Worm (Caenorhabditis elegans) whole organism, mixed stage, embryonic: ENCODE measurements around the gene txt-6.

Experiments
- M03D4.4 ChIP-seq: sonication (generic microtip); optimal IDR thresholded peaks from 2 replicates; lab custom pipeline; 2017; ENCODE audit warnings: mild to moderate bottlenecking, missing genetic modification characterization, missing compliant biosample characterization
- bed-3 ChIP-seq: fragments of 200-800 bp; sonication (Bioruptor generic); optimal IDR thresholded peaks from 3 replicates; lab custom pipeline; 2018; ENCODE audit warnings: mild to moderate bottlenecking, missing genetic modification characterization, moderate library complexity, missing compliant biosample characterization
- ceh-39 ChIP-seq: fragments of 150-350 bp; optimal IDR thresholded peaks from 2 replicates; lab custom pipeline; 2014; ENCODE audit warnings: missing biosample characterization, missing genetic modification characterization
- ceh-43 ChIP-seq: fragments of 200-800 bp; sonication (Bioruptor generic); optimal IDR thresholded peaks from 2 replicates; lab custom pipeline; 2018; ENCODE audit warnings: mild to moderate bottlenecking, missing genetic modification characterization, moderate library complexity, missing compliant biosample characterization
- ceh-83 ChIP-seq: fragments of 200-800 bp; sonication (Bioruptor generic); optimal IDR thresholded peaks from 2 replicates; lab custom pipeline; 2018; ENCODE audit warnings: mild to moderate bottlenecking, missing genetic modification characterization, missing compliant biosample characterization
- ces-1 ChIP-seq: fragments of 150-350 bp; optimal IDR thresholded peaks from 2 replicates; lab custom pipeline; 2014; ENCODE audit warnings: missing biosample characterization, missing genetic modification reagents, missing genetic modification characterization
- cnd-1 ChIP-seq: fragments of 200-800 bp; sonication (Bioruptor generic); optimal IDR thresholded peaks from 2 replicates; lab custom pipeline; 2018; ENCODE audit warnings: mild to moderate bottlenecking, missing genetic modification characterization, missing compliant biosample characterization
- elt-1 ChIP-seq: sonication (generic microtip); optimal IDR thresholded peaks from 2 replicates; lab custom pipeline; 2017; ENCODE audit warnings: missing genetic modification characterization, mild to moderate bottlenecking, missing compliant biosample characterization, antibody characterized with exemption, moderate library complexity, borderline replicate concordance; ENCODE audit not compliant: insufficient read depth
- flh-1 ChIP-seq: fragments of 200-800 bp; sonication (Bioruptor generic); optimal IDR thresholded peaks from 2 replicates; lab custom pipeline; 2018; ENCODE audit warnings: mild to moderate bottlenecking, missing genetic modification characterization, moderate library complexity, missing compliant biosample characterization
- ham-2 ChIP-seq: fragments of 200-800 bp; sonication (Bioruptor generic); optimal IDR thresholded peaks from 2 replicates; lab custom pipeline; 2018; ENCODE audit warnings: mild to moderate bottlenecking, missing genetic modification characterization, missing compliant biosample characterization
- hlh-1 ChIP-seq: fragments of 150-350 bp; optimal IDR thresholded peaks from 2 replicates; lab custom pipeline; 2014; ENCODE audit warnings: missing biosample characterization, missing genetic modification reagents, missing genetic modification characterization
- lin-13 ChIP-seq: fragments of 150-350 bp; optimal IDR thresholded peaks from 2 replicates; lab custom pipeline; 2014; ENCODE audit warnings: missing biosample characterization, missing genetic modification characterization
- lin-32 ChIP-seq: fragments of 200-800 bp; sonication (Bioruptor generic); optimal IDR thresholded peaks from 2 replicates; lab custom pipeline; 2018; ENCODE audit warnings: mild to moderate bottlenecking, missing genetic modification characterization, missing compliant biosample characterization
- lsy-2 ChIP-seq: fragments of 150-350 bp; optimal IDR thresholded peaks from 2 replicates; lab custom pipeline; 2014; ENCODE audit warnings: missing biosample characterization, missing genetic modification characterization
- mab-5 ChIP-seq: fragments of 150-350 bp; optimal IDR thresholded peaks from 2 replicates; lab custom pipeline; 2014; ENCODE audit warnings: missing biosample characterization, missing genetic modification characterization
- mep-1 ChIP-seq: fragments of 150-350 bp; optimal IDR thresholded peaks from 2 replicates; lab custom pipeline; 2017; ENCODE audit warnings: missing biosample characterization, missing genetic modification reagents, missing genetic modification characterization, inconsistent platforms
- mls-2 ChIP-seq: sonication (generic microtip); optimal IDR thresholded peaks from 2 replicates; lab custom pipeline; 2016; ENCODE audit warnings: mild to moderate bottlenecking, missing genetic modification characterization, moderate library complexity, missing compliant biosample characterization
- nhr-12 ChIP-seq: fragments of 150-350 bp; optimal IDR thresholded peaks from 2 replicates; lab custom pipeline; 2014; ENCODE audit warnings: missing biosample characterization, missing genetic modification characterization
- nhr-2 ChIP-seq: fragments of 150-350 bp; optimal IDR thresholded peaks from 2 replicates; lab custom pipeline; 2014; ENCODE audit warnings: missing biosample characterization, missing genetic modification characterization
- nhr-237 ChIP-seq: fragments of 150-350 bp; optimal IDR thresholded peaks from 2 replicates; lab custom pipeline; 2014; ENCODE audit warnings: missing biosample characterization, missing genetic modification characterization
- nhr-28 ChIP-seq: fragments of 150-350 bp; optimal IDR thresholded peaks from 2 replicates; lab custom pipeline; 2014; ENCODE audit warnings: missing biosample characterization, missing genetic modification characterization
- nhr-76 ChIP-seq: sonication (generic microtip); optimal IDR thresholded peaks from 2 replicates; lab custom pipeline; 2017; ENCODE audit warnings: missing biosample characterization, missing genetic modification characterization
- pha-4 ChIP-seq: fragments of 150-350 bp; optimal IDR thresholded peaks from 2 replicates; lab custom pipeline; 2018; ENCODE audit warnings: missing biosample characterization, missing genetic modification reagents, missing genetic modification characterization
- sem-2 ChIP-seq: fragments of 200-800 bp; sonication (Bioruptor generic); optimal IDR thresholded peaks from 2 replicates; lab custom pipeline; 2018; ENCODE audit warnings: mild to moderate bottlenecking, missing genetic modification characterization, missing compliant biosample characterization
- tbx-8 ChIP-seq: fragments of 200-800 bp; sonication (Bioruptor generic); optimal IDR thresholded peaks from 2 replicates; lab custom pipeline; 2018; ENCODE audit warnings: mild to moderate bottlenecking, missing genetic modification characterization, moderate library complexity, missing compliant biosample characterization
- unc-120 ChIP-seq: sonication (generic microtip); optimal IDR thresholded peaks from 2 replicates; lab custom pipeline; 2017; ENCODE audit warnings: missing genetic modification characterization, missing compliant biosample characterization; ENCODE audit not compliant: poor library complexity, severe bottlenecking
- unc-39 ChIP-seq: fragments of 150-350 bp; optimal IDR thresholded peaks from 2 replicates; lab custom pipeline; 2014; ENCODE audit warnings: missing biosample characterization, missing genetic modification characterization
- unc-62 ChIP-seq: fragments of 150-350 bp; optimal IDR thresholded peaks from 2 replicates; lab custom pipeline; 2014; ENCODE audit warnings: missing biosample characterization, missing genetic modification reagents, missing genetic modification characterization
- zip-8 ChIP-seq: fragments of 150-350 bp; optimal IDR thresholded peaks from 2 replicates; lab custom pipeline; 2014; ENCODE audit warnings: missing biosample characterization, missing genetic modification characterization
- ztf-11 ChIP-seq: fragments of 150-350 bp; optimal IDR thresholded peaks from 2 replicates; lab custom pipeline; 2014; ENCODE audit warnings: missing biosample characterization, missing genetic modification characterization

The txt-6 gene

DNA sequence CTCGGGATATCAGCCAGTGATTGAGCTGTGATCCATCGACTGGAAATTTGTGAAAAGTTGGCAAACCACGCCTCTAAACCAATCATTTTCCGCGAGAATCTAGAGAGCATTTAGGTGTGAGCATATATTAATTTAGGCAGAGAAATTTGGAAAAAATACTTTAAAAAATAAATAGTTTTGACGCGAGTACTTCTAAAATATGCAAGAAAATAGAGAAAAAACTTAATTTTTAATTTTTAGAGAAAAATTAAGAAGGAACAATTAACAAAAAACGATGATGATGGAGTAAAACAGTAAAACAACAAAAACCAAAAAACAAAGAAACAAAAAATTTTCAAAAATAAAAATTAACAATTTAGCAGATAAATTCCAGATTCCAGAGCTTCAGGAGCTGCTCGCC lies at the start of gene txt-6:
TSS of gene txt-6 (minus strand) at position 101 of the 400 bp plus-strand sequence.
- TF ChIP-seq M03D4.4 (tag; lab: Kevin White, UChicago) (no peak), ceh-43 (GFP tag; lab: Kevin White, UChicago) (no peak), nhr-12 (no peak), nhr-2 (no peak), bed-3 (GFP tag; lab: Kevin White, UChicago) (no peak), mep-1 (no peak), unc-39 (tag; lab: Kevin White, UChicago) (no peak), lin-32 (GFP tag; lab: Kevin White, UChicago) (no peak), cnd-1 (tag; lab: Kevin White, UChicago) (no peak), ces-1 (no peak), ztf-11 (tag; lab: Kevin White, UChicago) (no peak), ceh-83 (GFP tag; lab: Kevin White, UChicago) (no peak), ceh-39 (tag; lab: Kevin White, UChicago) (no peak)

DNA sequence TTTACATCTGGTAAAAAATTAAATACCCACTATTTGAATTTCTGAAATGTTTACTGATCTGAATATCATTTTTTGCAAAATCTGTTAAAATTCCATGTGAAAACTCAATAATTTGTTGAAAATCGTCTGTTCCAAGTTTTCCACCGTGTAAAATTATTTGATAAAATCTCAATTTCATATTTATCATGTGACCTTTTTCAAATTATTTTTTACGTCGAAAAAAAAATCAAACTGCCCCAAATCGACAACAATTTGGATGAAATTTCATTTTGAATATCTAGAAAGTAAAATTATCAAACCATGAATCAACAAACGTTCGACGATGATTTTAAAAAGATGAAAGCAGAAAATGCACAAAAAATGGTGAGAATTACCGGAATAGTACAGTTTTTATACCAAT lies 48.4 kb upstream of the txt-6 start, which contains the start of gene F41F3.9:
TSS of gene F41F3.9 (plus strand) at position 301 of the 400 bp plus-strand sequence.
- no peak for TF ChIP-seq cnd-1 (tag; lab: Kevin White, UChicago)
- no peak for TF ChIP-seq unc-120 (tag; lab: Kevin White, UChicago)
- TF ChIP-seq nhr-2 = no peak
- no peak for TF ChIP-seq nhr-28 (tag; lab: Kevin White, UChicago)
- no peak for TF ChIP-seq hlh-1 (tag; lab: Kevin White, UChicago)
- TF ChIP-seq nhr-237 (tag; lab: Kevin White, UChicago) = no peak

DNA sequence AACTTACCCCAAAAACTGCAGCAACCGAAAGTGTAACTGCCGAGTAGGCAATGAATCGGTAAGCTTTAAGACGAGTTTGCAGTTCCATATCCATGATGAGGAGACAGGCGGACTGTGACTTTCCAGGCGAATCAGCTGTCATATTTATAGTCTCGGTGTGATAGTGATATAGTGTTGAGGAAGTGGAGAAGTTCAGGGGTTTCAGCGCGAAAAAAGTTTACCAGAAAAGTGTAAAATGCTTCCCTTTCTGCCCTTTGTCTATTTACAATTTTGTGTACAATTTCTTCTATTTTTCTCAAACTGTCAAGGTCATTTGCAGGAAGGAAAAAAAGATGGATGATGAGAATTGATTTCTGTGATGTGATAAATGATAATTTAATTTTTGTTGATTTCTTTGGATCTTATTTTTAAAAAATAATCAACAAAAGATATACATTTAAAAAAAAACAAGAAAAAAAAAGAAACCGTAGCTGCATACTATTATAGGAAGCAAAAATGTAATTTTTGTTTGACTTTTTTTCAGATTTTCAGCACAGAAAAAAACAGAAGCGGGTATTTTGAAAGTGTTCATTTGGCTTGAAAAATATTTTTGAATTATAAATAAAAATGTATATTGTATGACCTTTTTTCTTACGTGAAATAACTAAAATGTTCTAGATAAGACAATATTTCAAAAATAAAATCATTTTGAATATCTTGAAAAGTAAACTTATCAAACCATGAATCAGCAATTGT lies 47.3 kb upstream of the txt-6 start, which contains the start of the genes col-139 and F41F3.1:
TSS of gene col-139 (minus strand) at position 101 of the 735 bp plus-strand sequence.
TSS of gene F41F3.1 (plus strand) at position 685 of the 735 bp plus-strand sequence.
- TF ChIP-seq hlh-1 (tag; lab: Kevin White, UChicago) (no peak), flh-1 (GFP tag; lab: Kevin White, UChicago) (no peak)
- TF ChIP-seq, all 35 proteins: peak for 0

DNA sequence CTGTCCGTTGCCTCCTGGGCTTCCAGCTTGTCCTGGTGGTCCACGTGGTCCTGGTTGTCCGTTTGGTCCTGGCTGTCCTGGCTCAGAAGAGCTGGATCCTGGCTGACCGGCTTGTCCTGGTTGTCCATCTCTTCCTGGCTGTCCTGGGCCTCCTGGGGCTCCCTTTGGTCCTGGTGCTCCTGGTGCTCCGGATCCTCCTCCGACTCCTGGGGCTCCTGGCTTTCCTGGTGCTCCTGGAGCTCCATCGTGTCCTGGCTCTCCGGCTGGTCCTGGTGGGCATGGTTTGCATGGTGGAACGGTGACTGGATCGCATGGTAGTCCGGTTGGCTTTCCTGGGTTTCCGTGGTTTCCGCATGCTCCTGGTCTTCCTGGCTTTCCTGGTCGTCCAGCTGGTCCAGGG lies 46.4 kb upstream of the txt-6 start:
- TF ChIP-seq flh-1 (GFP tag; lab: Kevin White, UChicago) (no peak), bed-3 (GFP tag; lab: Kevin White, UChicago) (no peak), lin-13 (tag; lab: Kevin White, UChicago) (no peak), mab-5 (tag; lab: Kevin White, UChicago) (no peak), hlh-1 (tag; lab: Kevin White, UChicago) (no peak), nhr-12 (no peak), tbx-8 (GFP tag; lab: Kevin White, UChicago) (no peak), cnd-1 (tag; lab: Kevin White, UChicago) (no peak), zip-8 (tag; lab: Kevin White, UChicago) (no peak), nhr-28 (tag; lab: Kevin White, UChicago) (no peak), mep-1 (no peak), lsy-2 (tag; lab: Kevin White, UChicago) (no peak), ceh-83 (GFP tag; lab: Kevin White, UChicago) (no peak)
- TF ChIP-seq, all 35 proteins: peak for 0

DNA sequence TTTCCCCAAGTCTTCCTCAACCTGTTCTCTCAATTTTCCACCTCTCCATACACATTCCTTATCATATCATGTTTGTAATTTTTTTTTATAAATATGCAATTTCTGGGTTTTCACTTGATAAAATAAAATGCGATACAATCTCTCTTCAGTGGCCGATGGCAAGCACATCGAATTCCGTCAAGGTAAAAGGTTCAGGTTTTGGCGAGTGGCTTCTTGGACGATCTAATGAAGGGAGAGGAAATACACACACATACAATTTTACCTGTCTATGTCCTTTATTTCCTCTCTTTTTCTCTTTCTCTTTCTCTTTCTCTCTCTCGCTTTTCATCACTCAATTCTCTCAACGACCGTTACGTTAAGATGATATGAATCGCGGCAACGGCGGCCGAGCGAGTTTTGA lies 44.8 kb upstream of the txt-6 start:
- no peak for TF ChIP-seq lin-32 (GFP tag; lab: Kevin White, UChicago)
- peak; percentile 53 for TF ChIP-seq elt-1 (tag; lab: Kevin White, UChicago)
- TF ChIP-seq tbx-8 (GFP tag; lab: Kevin White, UChicago) = no peak
- TF ChIP-seq flh-1 (GFP tag; lab: Kevin White, UChicago) = no peak
- TF ChIP-seq ham-2 (GFP tag; lab: Kevin White, UChicago) = peak; percentile 20

DNA sequence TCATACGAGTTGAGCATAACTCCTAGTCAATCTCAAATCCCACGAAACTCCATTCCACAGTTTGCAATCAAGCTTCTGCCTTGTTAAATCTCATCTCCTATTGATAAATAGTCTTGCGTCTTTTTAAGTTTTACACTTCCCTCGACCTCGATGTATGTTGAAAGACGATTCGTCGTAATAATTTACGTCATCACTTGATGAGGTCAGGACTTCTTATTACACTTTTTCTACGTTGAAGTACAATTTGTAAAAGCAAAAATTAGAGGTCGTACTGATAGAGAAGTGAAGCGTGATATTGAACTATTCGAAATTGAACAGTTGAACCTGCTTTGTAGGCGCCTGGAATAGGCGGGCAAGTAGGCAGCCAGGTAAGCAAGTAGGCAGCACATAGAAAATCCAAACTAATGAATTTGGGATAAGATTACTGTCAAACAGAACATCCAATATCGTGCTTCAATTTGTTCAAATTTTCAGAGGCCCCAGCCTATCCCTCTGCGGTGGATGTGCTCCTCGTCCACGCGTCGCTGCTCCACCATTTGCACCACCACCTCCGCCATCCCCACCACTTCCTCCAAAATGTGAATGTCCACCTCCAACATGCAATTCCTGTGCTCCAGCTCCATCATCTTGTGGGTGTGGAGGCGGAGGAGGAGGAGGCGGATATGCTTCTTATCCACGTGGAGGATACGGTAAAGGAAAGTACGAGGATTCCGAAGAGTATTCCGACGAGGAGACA lies 43.1 kb upstream of the txt-6 start:
- TF ChIP-seq bed-3 (GFP tag; lab: Kevin White, UChicago) = no peak
- TF ChIP-seq cnd-1 (tag; lab: Kevin White, UChicago) = no peak
- TF ChIP-seq pha-4 (tag; lab: Kevin White, UChicago) = no peak
- TF ChIP-seq nhr-76 (tag; lab: Kevin White, UChicago) = no peak
- TF ChIP-seq mls-2 (tag; lab: Kevin White, UChicago) = no peak
- no peak for TF ChIP-seq unc-62 (GFP tag; lab: Kevin White, UChicago)
- no peak for TF ChIP-seq hlh-1 (tag; lab: Kevin White, UChicago)
- TF ChIP-seq nhr-237 (tag; lab: Kevin White, UChicago) = no peak
- TF ChIP-seq sem-2 = no peak
- no peak for TF ChIP-seq M03D4.4 (tag; lab: Kevin White, UChicago)
- TF ChIP-seq ceh-83 (GFP tag; lab: Kevin White, UChicago) = no peak
- no peak for TF ChIP-seq ztf-11 (tag; lab: Kevin White, UChicago)
- no peak for TF ChIP-seq unc-120 (tag; lab: Kevin White, UChicago)
- no peak for TF ChIP-seq ces-1
- no peak for TF ChIP-seq lsy-2 (tag; lab: Kevin White, UChicago)
- no peak for TF ChIP-seq mab-5 (tag; lab: Kevin White, UChicago)
- TF ChIP-seq nhr-12 = no peak
